Worm (Caenorhabditis elegans) whole organism, young adult: ENCODE measurements around the gene vha-13.

Experiments
- B0035.1 ChIP-seq: sonication (generic microtip); optimal IDR thresholded peaks from 2 replicates; lab custom pipeline; 2016; ENCODE audit warnings: missing genetic modification characterization, mild to moderate bottlenecking, missing compliant biosample characterization, missing genotype, missing genetic modification reagents
- B0261.1 ChIP-seq: sonication (generic microtip); optimal IDR thresholded peaks from 2 replicates; lab custom pipeline; 2016; ENCODE audit warnings: mild to moderate bottlenecking, missing genetic modification characterization, moderate library complexity, missing compliant biosample characterization
- D2030.7 ChIP-seq: fragments of 200-800 bp; sonication (Bioruptor generic); IDR thresholded peaks from 2 replicates; pipeline ENCODE4 v1.3.6; 2022; ENCODE audit warnings: missing genetic modification reagents, missing genetic modification characterization, missing compliant biosample characterization
- F33H1.4 ChIP-seq: fragments of 200-800 bp; sonication (Bioruptor generic); IDR thresholded peaks from 2 replicates; pipeline ENCODE4 v1.3.6; 2022; ENCODE audit warnings: missing genetic modification reagents, missing genetic modification characterization, missing compliant biosample characterization
- F39B2.1 ChIP-seq: fragments of 200-800 bp; sonication (Bioruptor generic); IDR thresholded peaks from 2 replicates; pipeline ENCODE4 v1.3.6; 2022; ENCODE audit warnings: missing genetic modification reagents, missing genetic modification characterization, missing compliant biosample characterization
- F52B5.7 ChIP-seq: sonication (generic microtip); optimal IDR thresholded peaks from 2 replicates; lab custom pipeline; 2016; ENCODE audit warnings: mild to moderate bottlenecking, missing genetic modification characterization, missing compliant biosample characterization
- F55B11.4 ChIP-seq: sonication (generic microtip); optimal IDR thresholded peaks from 2 replicates; lab custom pipeline; 2016; ENCODE audit warnings: missing compliant biosample characterization, missing genetic modification characterization, borderline replicate concordance; ENCODE audit not compliant: insufficient read depth
- Y53G8AR.9 ChIP-seq: fragments of 200-800 bp; sonication (Bioruptor generic); conservative IDR thresholded peaks from 2 replicates; pipeline ENCODE4 v1.3.6; 2022; ENCODE audit warnings: missing genetic modification reagents, missing genetic modification characterization, missing compliant biosample characterization
- Y56A3A.18 ChIP-seq: fragments of 200-800 bp; sonication (Bioruptor generic); IDR thresholded peaks from 2 replicates; pipeline ENCODE4 v1.3.6; 2022; ENCODE audit warnings: missing genetic modification reagents, missing genetic modification characterization, missing compliant biosample characterization
- ZK185.1 ChIP-seq: sonication (generic microtip); optimal IDR thresholded peaks from 2 replicates; lab custom pipeline; 2016; ENCODE audit warnings: mild to moderate bottlenecking, missing genetic modification characterization, missing compliant biosample characterization; ENCODE audit not compliant: poor library complexity, severe bottlenecking
- akir-1 ChIP-seq: fragments of 200-800 bp; sonication (Bioruptor generic); optimal IDR thresholded peaks from 2 replicates; lab custom pipeline; 2018; ENCODE audit warnings: mild to moderate bottlenecking, missing genetic modification characterization, moderate library complexity, missing compliant biosample characterization
- aptf-3 ChIP-seq: fragments of 200-800 bp; sonication (Bioruptor generic); IDR thresholded peaks from 2 replicates; pipeline ENCODE4 v1.3.6; 2022; ENCODE audit warnings: missing genetic modification characterization, missing compliant biosample characterization
- atf-7 ChIP-seq: sonication (generic microtip); optimal IDR thresholded peaks from 2 replicates; lab custom pipeline; 2017; ENCODE audit warnings: mild to moderate bottlenecking, missing genetic modification characterization, missing compliant biosample characterization
- attf-3 ChIP-seq: fragments of 200-800 bp; sonication (Bioruptor generic); conservative IDR thresholded peaks from 2 replicates; pipeline ENCODE4 v1.3.6; 2022; ENCODE audit warnings: missing genetic modification reagents, missing genetic modification characterization, missing compliant biosample characterization
- attf-5 ChIP-seq: fragments of 200-800 bp; sonication (Bioruptor generic); optimal IDR thresholded peaks from 2 replicates; lab custom pipeline; 2018; ENCODE audit warnings: mild to moderate bottlenecking, missing genetic modification characterization, missing compliant biosample characterization
- attf-6 ChIP-seq: fragments of 200-800 bp; sonication (Bioruptor generic); IDR thresholded peaks from 2 replicates; pipeline ENCODE4 v1.3.6; 2022; ENCODE audit warnings: missing genetic modification reagents, missing genetic modification characterization, missing compliant biosample characterization
- bed-2 ChIP-seq: fragments of 200-800 bp; sonication (Bioruptor generic); IDR thresholded peaks from 2 replicates; pipeline ENCODE4 v1.3.6; 2022; ENCODE audit warnings: missing genetic modification reagents, missing genetic modification characterization, missing compliant biosample characterization
- cebp-1 ChIP-seq, 2 experiments: fragments of 200-800 bp in 1 of 2; sonication (Bioruptor generic) in 1 of 2; sonication (generic microtip) in 1 of 2; IDR thresholded peaks in 1 of 2; optimal IDR thresholded peaks in 1 of 2; 2 replicates each; pipeline versions ENCODE4 v1.3.6 to Lab custom; 2017 to 2022; ENCODE audit warnings: missing compliant biosample characterization in 2 of 2, missing genetic modification characterization in 2 of 2, mild to moderate bottlenecking in 1 of 2, missing genetic modification reagents in 1 of 2, moderate library complexity in 1 of 2
- ceh-100 ChIP-seq: fragments of 200-800 bp; sonication (Bioruptor generic); IDR thresholded peaks from 2 replicates; pipeline ENCODE4 v1.3.6; 2022; ENCODE audit warnings: missing genetic modification reagents, missing genetic modification characterization, missing compliant biosample characterization
- ceh-27 ChIP-seq: fragments of 200-800 bp; sonication (Bioruptor generic); optimal IDR thresholded peaks from 2 replicates; lab custom pipeline; 2018; ENCODE audit warnings: mild to moderate bottlenecking, missing genetic modification characterization, moderate library complexity, missing compliant biosample characterization
- egl-18 ChIP-seq: fragments of 200-800 bp; sonication (Bioruptor generic); IDR thresholded peaks from 2 replicates; pipeline ENCODE4 v1.3.6; 2022; ENCODE audit warnings: missing genetic modification reagents, missing genetic modification characterization, missing compliant biosample characterization
- egl-44 ChIP-seq: fragments of 200-800 bp; sonication (Bioruptor generic); IDR thresholded peaks from 2 replicates; pipeline ENCODE4 v1.3.6; 2022; ENCODE audit warnings: missing genetic modification reagents, missing genetic modification characterization, missing compliant biosample characterization
- hlh-12 ChIP-seq: sonication (generic microtip); optimal IDR thresholded peaks from 2 replicates; lab custom pipeline; 2016; ENCODE audit warnings: missing genetic modification characterization, missing compliant biosample characterization
- let-526 ChIP-seq: fragments of 200-800 bp; sonication (Bioruptor generic); IDR thresholded peaks from 2 replicates; pipeline ENCODE4 v1.3.6; 2022; ENCODE audit warnings: missing genetic modification reagents, missing genetic modification characterization, missing compliant biosample characterization
- let-607 ChIP-seq, 2 experiments: fragments of 200-800 bp in 1 of 2; sonication (Bioruptor generic) in 1 of 2; sonication (generic microtip) in 1 of 2; optimal IDR thresholded peaks; 2 replicates each; lab custom pipeline; 2016 to 2018; ENCODE audit warnings: mild to moderate bottlenecking in 2 of 2, missing compliant biosample characterization in 2 of 2, missing genetic modification characterization in 2 of 2, moderate library complexity in 2 of 2, missing genotype in 1 of 2
- lin-26 ChIP-seq: fragments of 200-800 bp; sonication (Bioruptor generic); IDR thresholded peaks from 2 replicates; pipeline ENCODE4 v1.3.6; 2022; ENCODE audit warnings: missing genetic modification reagents, missing genetic modification characterization, missing compliant biosample characterization
- lin-35 ChIP-seq, 3 experiments: fragments of 150-350 bp in 2 of 3; sonication (generic microtip) in 1 of 3; optimal IDR thresholded peaks; 2 replicates each; lab custom pipeline; 2014 to 2018; ENCODE audit warnings: missing biosample characterization in 3 of 3, missing genetic modification characterization in 3 of 3, missing genetic modification reagents in 3 of 3
- lsl-1 ChIP-seq: fragments of 200-800 bp; sonication (Bioruptor generic); optimal IDR thresholded peaks from 2 replicates; lab custom pipeline; 2018; ENCODE audit warnings: mild to moderate bottlenecking, missing genetic modification characterization, moderate library complexity, missing compliant biosample characterization
- madf-6 ChIP-seq: fragments of 200-800 bp; sonication (Bioruptor generic); IDR thresholded peaks from 2 replicates; pipeline ENCODE4 v1.3.6; 2022; ENCODE audit warnings: missing genetic modification reagents, missing genetic modification characterization, missing compliant biosample characterization
- mel-28 ChIP-seq: sonication (generic microtip); optimal IDR thresholded peaks from 2 replicates; lab custom pipeline; 2016; ENCODE audit warnings: borderline replicate concordance, mild to moderate bottlenecking, missing genetic modification characterization, missing compliant biosample characterization
- nhr-179 ChIP-seq: sonication (generic microtip); optimal IDR thresholded peaks from 2 replicates; lab custom pipeline; 2016; ENCODE audit warnings: mild to moderate bottlenecking, missing genetic modification characterization, missing compliant biosample characterization
- nhr-90 ChIP-seq: sonication (generic microtip); optimal IDR thresholded peaks from 2 replicates; lab custom pipeline; 2016; ENCODE audit warnings: missing genotype, mild to moderate bottlenecking, missing genetic modification characterization, missing compliant biosample characterization
- pbrm-1 ChIP-seq: fragments of 200-800 bp; sonication (Bioruptor generic); IDR thresholded peaks from 2 replicates; pipeline ENCODE4 v1.3.6; 2022; ENCODE audit warnings: missing genetic modification reagents, missing genetic modification characterization, missing compliant biosample characterization
- pha-4 ChIP-seq: fragments of 150-350 bp; sonication (generic microtip); optimal IDR thresholded peaks from 2 replicates; lab custom pipeline; 2014; ENCODE audit warnings: missing biosample characterization, missing genetic modification reagents, missing genetic modification characterization
- rcor-1 ChIP-seq: fragments of 200-800 bp; sonication (Bioruptor generic); IDR thresholded peaks from 2 replicates; pipeline ENCODE4 v1.3.6; 2022; ENCODE audit warnings: missing genetic modification reagents, missing genetic modification characterization, missing compliant biosample characterization
- snpc-1.1 ChIP-seq: sonication (generic microtip); optimal IDR thresholded peaks from 2 replicates; lab custom pipeline; 2017; ENCODE audit warnings: missing genetic modification characterization, mild to moderate bottlenecking, missing compliant biosample characterization, antibody characterized with exemption, moderate library complexity, missing genotype, missing genetic modification reagents; ENCODE audit not compliant: insufficient read depth
- snpc-1.3 ChIP-seq: sonication (generic microtip); optimal IDR thresholded peaks from 2 replicates; lab custom pipeline; 2017; ENCODE audit warnings: missing genetic modification characterization, mild to moderate bottlenecking, missing compliant biosample characterization, antibody characterized with exemption, moderate library complexity, missing genotype, missing genetic modification reagents; ENCODE audit not compliant: insufficient read depth
- snpc-3.4 ChIP-seq: sonication (generic microtip); optimal IDR thresholded peaks from 2 replicates; lab custom pipeline; 2017; ENCODE audit warnings: missing genetic modification characterization, mild to moderate bottlenecking, missing compliant biosample characterization, antibody characterized with exemption, moderate library complexity, missing genotype, missing genetic modification reagents
- snpc-4 ChIP-seq, 5 experiments: fragments of 150-350 bp in 1 of 5; sonication (generic microtip) in 4 of 5; optimal IDR thresholded peaks; 2 replicates each; lab custom pipeline; 2014 to 2018; ENCODE audit warnings: missing genetic modification characterization in 5 of 5, missing biosample characterization in 3 of 5, antibody characterized with exemption in 2 of 5, mild to moderate bottlenecking in 2 of 5, missing compliant biosample characterization in 2 of 5, missing genotype in 2 of 5, moderate library complexity in 2 of 5, missing genetic modification reagents in 1 of 5
- tlf-1 ChIP-seq: fragments of 200-800 bp; sonication (Bioruptor generic); optimal IDR thresholded peaks from 2 replicates; lab custom pipeline; 2018; ENCODE audit warnings: mild to moderate bottlenecking, missing genetic modification characterization, missing compliant biosample characterization
- ztf-25 ChIP-seq: fragments of 200-800 bp; sonication (Bioruptor generic); IDR thresholded peaks from 2 replicates; pipeline ENCODE4 v1.3.6; 2022; ENCODE audit warnings: missing genetic modification reagents, missing genetic modification characterization, missing compliant biosample characterization

The vha-13 gene

DNA sequence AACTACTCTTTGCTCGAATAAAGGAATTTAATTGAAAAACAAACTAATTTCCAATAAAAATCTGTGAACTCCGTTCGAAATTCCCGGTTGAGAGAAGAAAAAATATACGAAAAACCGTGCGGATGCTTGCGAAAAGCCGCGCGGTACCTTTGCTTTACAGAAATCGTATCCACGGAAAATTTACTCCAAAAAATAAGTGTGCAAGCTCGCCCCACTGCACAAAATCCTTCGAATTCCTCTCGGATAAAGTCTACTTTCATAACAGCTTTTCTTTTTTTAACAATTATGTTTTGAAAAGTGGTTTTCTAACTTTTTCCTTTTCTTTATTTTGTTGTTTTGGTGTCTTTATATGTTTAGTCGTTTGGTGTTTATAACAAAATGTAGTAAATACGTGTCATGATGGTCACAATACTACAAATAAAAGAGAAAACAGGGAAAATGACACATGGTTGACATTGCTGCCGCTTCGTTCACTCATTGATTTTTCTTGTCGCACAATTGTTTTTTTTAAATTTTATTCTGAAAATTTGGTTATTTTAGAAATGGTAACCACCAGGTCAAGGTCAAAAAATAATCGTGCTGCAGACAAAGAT, 4.2 kb upstream of the vha-13 start, which contains the start of gene cept-2 (continued):
- TF ChIP-seq snpc-1.1 (tag; lab: Kevin White, UChicago) (peak; percentile 45), nhr-179 (tag; lab: Kevin White, UChicago) (no peak), snpc-1.3 (tag; lab: Kevin White, UChicago) (peak; percentile 66), snpc-4 (GFP tag; optimal IDR thresholded peaks at IDR 0.05; lab: Kevin White, UChicago) (no peak), snpc-4 (tag; optimal IDR thresholded peaks at IDR 0.05; lab: Kevin White, UChicago) (peak in 2 of 4 experiments; percentile 57 to 70), ZK185.1 (tag; lab: Kevin White, UChicago) (peak; percentile 95), Y56A3A.18 (GFP tag; lab: Robert Waterston, UW) (no peak), let-526 (GFP tag; lab: Robert Waterston, UW) (0 out of 2 replicates have a peak, but pooled peaks have one; percentile 20), attf-5 (GFP tag; lab: Kevin White, UChicago) (peak; percentile 87), attf-3 (GFP tag; lab: Robert Waterston, UW) (peak; percentile 69), cebp-1 (GFP tag; IDR thresholded peaks at IDR 0.05; lab: Robert Waterston, UW) (0 out of 2 replicates have a peak, but pooled peaks have one; percentile 34), cebp-1 (tag; optimal IDR thresholded peaks at IDR 0.05; lab: Kevin White, UChicago) (no peak), mel-28 (tag; lab: Kevin White, UChicago) (no peak)

- TF ChIP-seq D2030.7 (GFP tag; lab: Robert Waterston, UW) (peak; percentile 13; the same call in 1 of the 2 replicates), snpc-3.4 (peak; percentile 25), lin-26 (peak; percentile 17; the same call in 1 of the 2 replicates), akir-1 (GFP tag; lab: Kevin White, UChicago) (no peak), pha-4 (tag; lab: Kevin White, UChicago) (no peak), pbrm-1 (GFP tag; lab: Robert Waterston, UW) (0 out of 2 replicates have a peak, but pooled peaks have one; percentile 19), F33H1.4 (GFP tag; lab: Robert Waterston, UW) (peak; percentile 67), madf-6 (GFP tag; lab: Robert Waterston, UW) (peak; percentile 62), aptf-3 (no peak), attf-6 (GFP tag; lab: Robert Waterston, UW) (0 out of 2 replicates have a peak, but pooled peaks have one; percentile 35), lsl-1 (peak; percentile 63), ztf-25 (GFP tag; lab: Robert Waterston, UW) (0 out of 2 replicates have a peak, but pooled peaks have one; percentile 19), F39B2.1 (GFP tag; lab: Robert Waterston, UW) (no peak)
- TF ChIP-seq, all 124 proteins: peak for 9
These were observed 1.0 kb upstream of the vha-13 start for ce11 chrV:14350498-14350897.

- TF ChIP-seq ceh-27 (GFP tag; lab: Kevin White, UChicago) (peak; percentile 87), akir-1 (GFP tag; lab: Kevin White, UChicago) (peak; percentile 18), hlh-12 (no peak), B0261.1 (tag; lab: Kevin White, UChicago) (no peak), F55B11.4 (tag; lab: Kevin White, UChicago) (no peak), D2030.7 (GFP tag; lab: Robert Waterston, UW) (no peak), bed-2 (GFP tag; lab: Robert Waterston, UW) (0 out of 2 replicates have a peak, but pooled peaks have one; percentile 17), ceh-100 (peak; percentile 70), Y53G8AR.9 (GFP tag; lab: Robert Waterston, UW) (peak; percentile 55), egl-18 (no peak), pha-4 (tag; lab: Kevin White, UChicago) (no peak), let-607 (tag; optimal IDR thresholded peaks at IDR 0.05; lab: Kevin White, UChicago) (peak; percentile 75 to 87), F52B5.7 (tag; lab: Kevin White, UChicago) (peak; percentile 46), nhr-90 (tag; lab: Kevin White, UChicago) (peak; percentile 80), atf-7 (tag; lab: Kevin White, UChicago) (peak; percentile 76), tlf-1 (GFP tag; lab: Kevin White, UChicago) (no peak), rcor-1 (GFP tag; lab: Robert Waterston, UW) (peak; percentile 51; the same call in 1 of the 2 replicates), B0035.1 (tag; lab: Kevin White, UChicago) (peak; percentile 39), lin-35 (GFP tag; optimal IDR thresholded peaks at IDR 0.05; lab: Kevin White, UChicago) (peak in 1 of 3 experiments; percentile 69), egl-44 (peak; percentile 65)
These were observed 560 bp upstream of the vha-13 start for ce11 chrV:14350949-14351348.
